Fruit fly (Drosophila melanogaster) whole organism, adult: ENCODE results near the gene CG13380.

Source experiments
- CG11617 ChIP-seq: fragments of 200-800 bp; sonication (Bioruptor generic); optimal IDR thresholded peaks from 2 replicates; lab custom pipeline; 2017; ENCODE audit warnings: mild to moderate bottlenecking, missing biosample characterization, missing genetic modification reagents, missing genetic modification characterization
- CG12768 ChIP-seq: fragments of 200-800 bp; sonication (Bioruptor generic); optimal IDR thresholded peaks from 2 replicates; lab custom pipeline; 2017; ENCODE audit warnings: missing biosample characterization, missing genetic modification characterization, mild to moderate bottlenecking, moderate library complexity, missing genetic modification reagents
- CG14711 ChIP-seq: fragments of 200-800 bp; sonication (Bioruptor generic); optimal IDR thresholded peaks from 2 replicates; lab custom pipeline; 2018; ENCODE audit warnings: missing biosample characterization, mild to moderate bottlenecking, missing genetic modification characterization, moderate library complexity
- CG1620 ChIP-seq: fragments of 200-800 bp; sonication (Bioruptor generic); optimal IDR thresholded peaks from 2 replicates; lab custom pipeline; 2016; ENCODE audit warnings: missing biosample characterization, missing genetic modification characterization
- CG33017 ChIP-seq: fragments of 200-800 bp; sonication (Bioruptor generic); optimal IDR thresholded peaks from 2 replicates; lab custom pipeline; 2018; ENCODE audit warnings: missing biosample characterization, mild to moderate bottlenecking, missing genetic modification characterization, moderate library complexity
- CG5204 ChIP-seq: fragments of 200-800 bp; sonication (Bioruptor generic); optimal IDR thresholded peaks from 2 replicates; lab custom pipeline; 2016; ENCODE audit warnings: missing biosample characterization, missing genetic modification characterization
- CG7045 ChIP-seq: fragments of 200-800 bp; sonication (Bioruptor generic); optimal IDR thresholded peaks from 2 replicates; lab custom pipeline; 2017; ENCODE audit warnings: missing biosample characterization, mild to moderate bottlenecking, missing genetic modification characterization
- CG7101 ChIP-seq: fragments of 200-800 bp; sonication (Bioruptor generic); optimal IDR thresholded peaks from 2 replicates; lab custom pipeline; 2018; ENCODE audit warnings: missing biosample characterization, mild to moderate bottlenecking, missing genetic modification characterization, moderate library complexity
- Clk ChIP-seq: fragments of 200-800 bp; sonication (Bioruptor generic); optimal IDR thresholded peaks from 2 replicates; lab custom pipeline; 2017; ENCODE audit warnings: missing biosample characterization, missing genetic modification characterization
- Crg-1 ChIP-seq: fragments of 200-800 bp; sonication (Bioruptor generic); optimal IDR thresholded peaks from 2 replicates; lab custom pipeline; 2016; ENCODE audit warnings: missing biosample characterization, missing genetic modification characterization
- Hr96 ChIP-seq: fragments of 200-800 bp; sonication (Bioruptor generic); optimal IDR thresholded peaks from 2 replicates; lab custom pipeline; 2016; ENCODE audit warnings: missing biosample characterization, missing genetic modification characterization
- Mnt ChIP-seq: fragments of 200-800 bp; sonication (Bioruptor generic); optimal IDR thresholded peaks from 2 replicates; lab custom pipeline; 2016; ENCODE audit warnings: missing biosample characterization, mild to moderate bottlenecking, missing genetic modification characterization
- bab1 ChIP-seq: fragments of 200-800 bp; sonication (Bioruptor generic); optimal IDR thresholded peaks from 3 replicates; lab custom pipeline; 2019; ENCODE audit warnings: missing biosample characterization, mild to moderate bottlenecking, missing genetic modification characterization, moderate library complexity
- cic ChIP-seq: fragments of 200-800 bp; sonication (Bioruptor generic); optimal IDR thresholded peaks from 2 replicates; lab custom pipeline; 2017; ENCODE audit warnings: missing biosample characterization, mild to moderate bottlenecking, missing genetic modification characterization, moderate library complexity
- cnc ChIP-seq, 2 experiments: fragments of >200 bp; optimal IDR thresholded peaks; 2 replicates each; lab custom pipeline; 2017
- kay ChIP-seq: fragments of 200-800 bp; sonication (Bioruptor generic); peaks from one replicate; lab custom pipeline; 2016; ENCODE audit warnings: missing biosample characterization, missing genetic modification characterization, borderline replicate concordance
- ovo ChIP-seq: fragments of 200-800 bp; sonication (Bioruptor generic); optimal IDR thresholded peaks from 2 replicates; lab custom pipeline; 2016; ENCODE audit warnings: missing biosample characterization, missing genetic modification characterization
- pad ChIP-seq: fragments of 200-800 bp; sonication (Bioruptor generic); optimal IDR thresholded peaks from 3 replicates; lab custom pipeline; 2017; ENCODE audit warnings: missing biosample characterization, missing genetic modification characterization, mild to moderate bottlenecking, moderate library complexity, missing genetic modification reagents
- tj ChIP-seq: fragments of 200-800 bp; sonication (Bioruptor generic); optimal IDR thresholded peaks from 3 replicates; lab custom pipeline; 2017; ENCODE audit warnings: missing biosample characterization, mild to moderate bottlenecking, missing genetic modification characterization, moderate library complexity
- toe ChIP-seq: fragments of 200-800 bp; sonication (Bioruptor generic); optimal IDR thresholded peaks from 2 replicates; lab custom pipeline; 2016; ENCODE audit warnings: missing biosample characterization, missing genetic modification characterization

The CG13380 gene

DNA sequence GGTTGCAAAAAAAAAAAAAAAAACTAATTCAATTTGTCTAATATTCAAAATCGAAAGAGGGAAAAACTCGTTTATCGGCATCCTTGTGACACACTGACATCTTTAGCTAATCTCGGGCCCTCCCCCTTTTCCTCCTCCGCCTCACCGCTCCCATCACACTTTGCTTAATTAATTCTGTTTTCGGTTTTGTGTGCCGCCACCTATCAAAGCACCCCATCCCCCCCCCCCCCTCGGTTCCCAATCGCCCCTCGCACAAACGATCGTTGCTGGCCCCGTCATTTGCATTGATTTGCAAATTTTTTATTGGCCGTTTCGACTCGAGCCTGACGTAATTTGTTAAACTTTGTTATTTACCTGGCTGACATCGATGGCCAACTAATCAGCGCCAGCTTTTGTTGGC lies 10.7 kb upstream of the CG13380 start:
- peak; percentile 31 for TF ChIP-seq tj (GFP tag; lab: Kevin White, UChicago)
- no peak for TF ChIP-seq CG12768 (GFP tag; lab: Kevin White, UChicago)

DNA sequence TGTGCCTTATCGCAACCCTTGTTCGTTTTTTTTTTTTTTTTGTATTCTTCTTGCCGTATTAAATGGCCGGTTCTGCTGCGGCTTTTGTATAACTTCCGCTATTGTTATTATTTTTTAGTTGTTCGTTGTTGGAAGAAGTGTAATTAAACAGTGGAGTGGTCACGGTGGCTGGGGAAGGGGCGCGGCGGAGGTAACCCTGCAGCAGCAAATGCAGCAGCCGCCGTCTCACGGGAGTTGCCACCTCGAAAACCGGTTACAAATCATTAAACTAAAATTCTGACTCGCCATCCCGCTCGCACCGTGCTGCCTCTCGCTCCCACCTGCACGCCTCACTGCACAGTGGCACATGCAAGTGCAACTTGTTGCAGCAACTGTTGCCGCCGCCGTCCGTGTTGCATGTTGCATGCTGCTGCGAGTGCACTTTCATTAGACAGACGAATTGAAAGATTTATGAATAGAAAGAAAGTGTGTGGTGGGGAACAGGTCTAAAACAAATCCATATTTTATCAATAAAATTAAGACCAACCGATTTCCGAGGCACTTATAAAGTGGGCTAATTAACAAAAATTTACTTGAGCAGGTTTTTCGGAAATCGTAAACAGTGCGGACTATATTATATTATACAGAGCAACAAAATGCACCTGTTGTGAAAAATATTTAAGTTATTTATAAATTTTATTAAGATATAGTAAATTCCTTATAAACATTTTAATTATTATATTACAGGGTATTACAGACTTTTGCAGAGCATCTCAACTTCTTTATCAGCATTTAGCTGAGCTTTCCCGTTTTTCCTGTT lies 10.1 kb upstream of the CG13380 start:
- TF ChIP-seq CG33017 (tag; lab: Kevin White, UChicago) (no peak), kay (GFP tag; lab: Kevin White, UChicago) (peak; percentile 11)

DNA sequence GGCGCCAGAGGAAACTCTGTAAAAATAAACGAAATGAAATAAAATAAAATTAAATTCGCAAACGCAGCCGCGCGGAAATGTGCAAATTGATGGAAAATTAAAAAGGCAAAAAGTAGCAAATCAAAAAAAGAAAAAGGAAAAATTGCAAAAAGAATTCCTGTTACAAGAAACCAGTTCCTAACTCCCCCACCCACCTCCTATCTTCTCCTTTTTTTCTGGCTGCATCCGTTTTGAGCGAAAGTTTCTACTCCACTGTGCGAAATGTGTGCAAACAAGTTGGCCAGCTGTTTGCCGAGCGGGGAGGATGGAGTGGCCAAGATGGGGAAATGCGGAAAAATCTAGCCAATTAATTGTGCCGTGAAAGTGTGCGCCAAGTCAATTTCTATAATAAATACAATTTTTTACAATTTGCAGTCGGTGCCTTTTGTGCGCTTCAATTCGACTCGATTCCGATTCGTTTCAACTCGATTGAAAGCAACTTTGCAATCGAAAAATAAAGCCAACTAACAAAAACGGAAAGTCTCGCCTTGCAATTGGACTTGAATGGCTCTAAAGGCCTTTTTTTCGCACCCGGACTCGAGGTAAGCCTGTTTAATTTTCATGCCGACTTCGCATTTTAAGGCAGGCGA lies 8.8 kb upstream of the CG13380 start:
- no peak for TF ChIP-seq kay (GFP tag; lab: Kevin White, UChicago)
- peak; percentile 21 for TF ChIP-seq tj (GFP tag; lab: Kevin White, UChicago)

DNA sequence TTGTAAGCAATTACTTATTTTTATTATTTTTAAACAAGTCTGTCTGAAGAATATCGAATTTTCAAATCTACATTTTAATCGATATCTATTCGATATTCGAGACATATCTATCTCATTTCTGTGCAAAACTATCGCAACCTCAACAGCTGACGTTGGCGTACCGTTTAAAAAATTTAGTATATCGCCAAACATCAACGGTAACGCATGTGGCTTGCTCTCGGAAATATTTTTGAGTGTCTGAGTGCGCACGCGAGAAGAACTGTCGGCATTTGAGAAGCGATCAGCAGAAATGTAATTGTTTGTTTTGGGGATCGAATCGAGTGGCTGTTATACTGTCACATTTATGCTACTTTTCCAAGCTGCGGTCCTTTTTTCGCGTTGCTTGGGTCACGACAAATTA lies 8.0 kb upstream of the CG13380 start, which contains the start of gene MYPT-75D:
Gene MYPT-75D (plus strand): TSS at position 174 of the 400 bp plus-strand sequence.
- TF ChIP-seq CG12768 (GFP tag; lab: Kevin White, UChicago) (no peak), toe (GFP tag; lab: Kevin White, UChicago) (no peak), CG7101 (tag; lab: Kevin White, UChicago) (peak; percentile 29), Mnt (GFP tag; lab: Kevin White, UChicago) (peak; percentile 71), ovo (GFP tag; lab: Kevin White, UChicago) (peak; percentile 75), pad (peak; percentile 40), tj (GFP tag; lab: Kevin White, UChicago) (peak; percentile 67), Clk (GFP tag; lab: Kevin White, UChicago) (no peak), Crg-1 (GFP tag; lab: Kevin White, UChicago) (peak; percentile 26), CG1620 (GFP tag; lab: Kevin White, UChicago) (peak; percentile 35), CG11617 (GFP tag; lab: Kevin White, UChicago) (peak; percentile 9), CG5204 (no peak), CG14711 (tag; lab: Kevin White, UChicago) (no peak), bab1 (peak; percentile 83), kay (GFP tag; lab: Kevin White, UChicago) (peak; percentile 61), CG7045 (GFP tag; lab: Kevin White, UChicago) (no peak), Hr96 (GFP tag; lab: Kevin White, UChicago) (peak; percentile 7), cnc (optimal IDR thresholded peaks at IDR 0.05; lab: Kevin White, UChicago) (no peak), CG33017 (tag; lab: Kevin White, UChicago) (no peak), cic (GFP tag; lab: Kevin White, UChicago) (peak; percentile 27)

DNA sequence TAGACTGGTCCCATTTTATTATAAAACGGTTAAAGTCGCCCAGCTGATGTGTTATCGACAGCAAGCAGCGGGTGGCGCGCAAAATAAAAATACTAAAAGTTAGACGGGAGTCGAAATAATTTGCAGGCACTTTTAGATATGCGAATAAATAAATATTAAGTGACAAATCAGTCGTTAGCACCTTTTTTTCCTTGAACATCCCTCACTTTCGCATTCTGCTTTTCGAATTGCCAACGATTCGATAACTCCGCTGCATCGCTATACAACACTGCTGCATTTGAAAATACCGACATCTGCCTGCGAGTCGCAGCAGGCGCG lies 4.6 kb upstream of the CG13380 start, which contains the start of gene bora:
Gene bora (plus strand): TSS at position 271 of the 318 bp plus-strand sequence.
- TF ChIP-seq CG14711 (tag; lab: Kevin White, UChicago) (no peak), bab1 (no peak), Clk (GFP tag; lab: Kevin White, UChicago) (no peak), Hr96 (GFP tag; lab: Kevin White, UChicago) (no peak), CG12768 (GFP tag; lab: Kevin White, UChicago) (peak; percentile 14), cnc (optimal IDR thresholded peaks at IDR 0.05; lab: Kevin White, UChicago) (no peak)

DNA sequence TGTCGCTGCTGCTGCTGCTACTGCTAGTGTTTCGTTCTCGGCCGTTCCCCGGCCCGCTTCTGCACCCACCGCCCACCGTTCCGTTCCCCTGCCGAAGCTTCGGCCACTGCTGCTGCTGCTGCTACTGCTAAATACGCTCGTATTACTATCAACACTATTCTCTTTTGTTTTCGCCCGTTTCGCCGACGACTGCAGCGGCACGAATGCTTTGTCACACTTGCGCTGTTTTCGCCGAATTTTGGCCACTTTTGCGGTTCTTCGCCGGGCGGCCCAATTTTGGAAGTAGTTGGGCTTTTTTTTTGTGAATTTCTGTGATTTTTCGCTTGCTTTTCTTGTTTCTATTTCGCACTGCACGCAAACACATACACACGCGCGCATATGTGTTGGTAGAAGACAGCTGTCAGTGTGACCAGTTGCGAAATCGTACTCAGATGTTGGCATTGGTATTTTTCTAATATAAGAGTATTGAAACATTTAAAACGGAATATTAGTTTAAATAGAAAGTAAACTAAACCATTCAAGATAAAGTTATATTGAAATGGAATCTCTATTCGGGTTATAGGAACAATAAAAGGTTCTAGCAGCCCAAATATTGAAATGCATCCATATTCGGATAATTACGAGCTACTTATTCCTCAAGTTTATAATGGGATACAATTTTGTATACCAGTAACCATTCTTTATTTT lies 4.1 kb upstream of the CG13380 start, which contains the start of gene not:
Gene not (minus strand): TSS at position 395 of the 687 bp plus-strand sequence.
- TF ChIP-seq CG7045 (GFP tag; lab: Kevin White, UChicago) (no peak), CG1620 (GFP tag; lab: Kevin White, UChicago) (no peak), cic (GFP tag; lab: Kevin White, UChicago) (peak; percentile 71), pad (no peak), bab1 (peak; percentile 17), tj (GFP tag; lab: Kevin White, UChicago) (peak; percentile 75), kay (GFP tag; lab: Kevin White, UChicago) (no peak), Mnt (GFP tag; lab: Kevin White, UChicago) (no peak), CG11617 (GFP tag; lab: Kevin White, UChicago) (no peak), Hr96 (GFP tag; lab: Kevin White, UChicago) (no peak), ovo (GFP tag; lab: Kevin White, UChicago) (no peak), CG7101 (tag; lab: Kevin White, UChicago) (no peak), cnc (optimal IDR thresholded peaks at IDR 0.05; lab: Kevin White, UChicago) (no peak), CG14711 (tag; lab: Kevin White, UChicago) (no peak), CG12768 (GFP tag; lab: Kevin White, UChicago) (peak; percentile 33), toe (GFP tag; lab: Kevin White, UChicago) (no peak), CG33017 (tag; lab: Kevin White, UChicago) (no peak), Clk (GFP tag; lab: Kevin White, UChicago) (no peak), CG5204 (no peak), Crg-1 (GFP tag; lab: Kevin White, UChicago) (no peak)
